Worm (Caenorhabditis elegans) whole organism, midembryonic: ENCODE results near the gene C25D7.16.

Source experiments
- T22C8.4 ChIP-seq: fragments of 200-800 bp; sonication (Bioruptor generic); IDR thresholded peaks from 2 replicates; pipeline ENCODE4 v1.3.6; 2022; ENCODE audit warnings: missing genetic modification characterization, missing compliant biosample characterization
- cog-1 ChIP-seq: sonication (generic microtip); optimal IDR thresholded peaks from 2 replicates; lab custom pipeline; 2016; ENCODE audit warnings: missing genetic modification characterization, missing compliant biosample characterization
- flt-1 ChIP-seq: fragments of 200-800 bp; sonication (Bioruptor generic); IDR thresholded peaks from 2 replicates; pipeline ENCODE4 v1.3.6; 2022; ENCODE audit warnings: missing genetic modification characterization, missing compliant biosample characterization
- klf-2 ChIP-seq: fragments of 200-800 bp; sonication (Bioruptor generic); conservative IDR thresholded peaks from 2 replicates; pipeline ENCODE4 v1.3.6; 2022; ENCODE audit warnings: missing genetic modification reagents, missing genetic modification characterization, missing compliant biosample characterization
- med-1 ChIP-seq: sonication (generic microtip); optimal IDR thresholded peaks from 2 replicates; lab custom pipeline; 2017; ENCODE audit warnings: missing genetic modification characterization, mild to moderate bottlenecking, missing compliant biosample characterization, antibody characterized with exemption, missing genetic modification reagents; ENCODE audit not compliant: insufficient read depth
- ref-1 ChIP-seq: fragments of 200-800 bp; sonication (Bioruptor generic); conservative IDR thresholded peaks from 2 replicates; pipeline ENCODE4 v1.3.6; 2022; ENCODE audit warnings: missing genetic modification reagents, missing genetic modification characterization, missing compliant biosample characterization
- tab-1 ChIP-seq: fragments of 200-800 bp; sonication (Bioruptor generic); IDR thresholded peaks from 2 replicates; pipeline ENCODE4 v1.3.6; 2022; ENCODE audit warnings: missing genetic modification characterization, missing compliant biosample characterization
- ztf-23 ChIP-seq: fragments of 200-800 bp; sonication (Bioruptor generic); IDR thresholded peaks from 2 replicates; pipeline ENCODE4 v1.3.6; 2022; ENCODE audit warnings: missing genetic modification reagents, missing genetic modification characterization, missing compliant biosample characterization
- ztf-29 ChIP-seq: fragments of 200-800 bp; sonication (Bioruptor generic); IDR thresholded peaks from 2 replicates; pipeline ENCODE4 v1.3.6; 2022; ENCODE audit warnings: missing genetic modification reagents, missing genetic modification characterization, missing compliant biosample characterization

Gene C25D7.16

DNA sequence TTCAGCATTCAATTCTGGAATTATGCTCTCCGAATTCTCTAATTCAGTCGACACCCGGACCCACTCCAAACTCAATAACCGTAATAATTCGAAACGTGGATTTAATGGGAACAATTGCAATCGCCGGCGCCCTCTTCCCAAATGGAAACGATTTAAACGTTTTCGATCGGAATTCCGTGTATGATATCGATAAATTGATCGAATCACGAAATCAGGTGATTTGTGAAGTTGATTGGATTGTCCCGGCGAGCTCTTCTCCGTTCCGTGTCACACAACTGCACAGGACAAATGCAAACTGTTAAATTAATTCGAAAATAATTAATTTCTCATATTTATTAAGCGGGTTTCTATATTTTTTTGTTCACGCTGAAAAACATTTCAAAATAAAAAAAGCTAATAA, at the start of gene C25D7.16:
TSS of gene C25D7.16 (plus strand) at position 301 of the 400 bp plus-strand sequence.
- TF ChIP-seq ztf-29 (GFP tag; lab: Robert Waterston, UW): no peak
- no peak for TF ChIP-seq T22C8.4
- TF ChIP-seq med-1: no peak
- TF ChIP-seq klf-2 (GFP tag; lab: Robert Waterston, UW): no peak
- TF ChIP-seq ref-1 (GFP tag; lab: Robert Waterston, UW): no peak
- no peak for TF ChIP-seq flt-1 (GFP tag; lab: Robert Waterston, UW)
- TF ChIP-seq cog-1 (tag; lab: Kevin White, UChicago): no peak
- TF ChIP-seq ztf-23 (GFP tag; lab: Robert Waterston, UW): no peak
- no peak for TF ChIP-seq tab-1 (GFP tag; lab: Robert Waterston, UW)

DNA sequence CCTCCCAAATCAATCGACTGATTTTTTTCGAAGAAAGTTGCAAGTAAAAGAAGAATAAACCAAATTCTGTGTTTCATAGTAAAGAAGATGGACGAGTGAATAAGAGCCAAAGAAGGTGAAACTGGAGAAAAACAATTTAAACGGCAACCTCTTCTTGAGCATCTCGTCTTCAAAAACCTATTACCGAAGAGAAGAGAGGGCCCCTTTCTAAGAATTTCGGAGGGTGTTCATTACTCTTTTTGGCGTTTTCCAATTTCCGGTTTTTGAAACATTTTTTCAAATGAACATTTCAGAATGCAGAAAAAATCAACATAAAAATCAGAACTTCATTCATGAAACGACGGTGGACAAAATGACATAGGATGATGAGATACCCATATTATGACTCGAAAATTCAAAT, 44.4 kb upstream of the C25D7.16 start, which contains the start of gene nmr-2:
TSS of gene nmr-2 (minus strand) at position 101 of the 400 bp plus-strand sequence.
- TF ChIP-seq ztf-23 (GFP tag; lab: Robert Waterston, UW) (no peak), flt-1 (GFP tag; lab: Robert Waterston, UW) (no peak), cog-1 (tag; lab: Kevin White, UChicago) (no peak), med-1 (no peak), T22C8.4 (no peak), tab-1 (GFP tag; lab: Robert Waterston, UW) (no peak), ztf-29 (GFP tag; lab: Robert Waterston, UW) (no peak), ref-1 (GFP tag; lab: Robert Waterston, UW) (no peak), klf-2 (GFP tag; lab: Robert Waterston, UW) (no peak)

ce11 chrV:15012542-15013301, 43.3 kb upstream of the C25D7.16 start:
- no peak for TF ChIP-seq tab-1 (GFP tag; lab: Robert Waterston, UW)
- no peak for TF ChIP-seq cog-1 (tag; lab: Kevin White, UChicago)
- no peak for TF ChIP-seq T22C8.4
- TF ChIP-seq ztf-29 (GFP tag; lab: Robert Waterston, UW): no peak
- TF ChIP-seq ztf-23 (GFP tag; lab: Robert Waterston, UW): no peak
- no peak for TF ChIP-seq med-1
- TF ChIP-seq flt-1 (GFP tag; lab: Robert Waterston, UW): no peak
- TF ChIP-seq ref-1 (GFP tag; lab: Robert Waterston, UW): no peak
- no peak for TF ChIP-seq klf-2 (GFP tag; lab: Robert Waterston, UW)

DNA sequence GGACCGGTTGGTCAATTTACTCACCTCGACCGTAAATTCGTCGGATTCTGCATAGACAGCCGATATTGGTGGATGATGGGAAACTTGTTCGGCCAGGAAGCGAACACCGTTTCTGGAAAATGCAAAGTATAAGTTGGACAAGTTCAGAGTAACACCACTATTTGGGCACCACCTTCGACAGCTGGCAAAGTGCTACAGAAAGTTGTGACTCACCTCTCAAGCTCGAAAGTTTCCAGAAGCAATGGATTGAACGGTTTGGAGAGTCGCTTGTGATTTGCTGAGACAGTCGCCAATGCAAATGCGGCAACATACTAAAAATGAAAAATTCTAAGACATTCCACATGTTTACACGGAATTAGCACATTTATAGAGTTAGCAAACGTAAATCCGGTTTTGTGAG, 42.6 kb upstream of the C25D7.16 start:
- TF ChIP-seq tab-1 (GFP tag; lab: Robert Waterston, UW): no peak

ce11 chrV:15014164-15014563, 41.8 kb upstream of the C25D7.16 start, which contains the start of gene obr-2:
TSS of gene obr-2 (minus strand) at chrV:15014264.
- no peak for TF ChIP-seq flt-1 (GFP tag; lab: Robert Waterston, UW)
- TF ChIP-seq ref-1 (GFP tag; lab: Robert Waterston, UW): no peak

DNA sequence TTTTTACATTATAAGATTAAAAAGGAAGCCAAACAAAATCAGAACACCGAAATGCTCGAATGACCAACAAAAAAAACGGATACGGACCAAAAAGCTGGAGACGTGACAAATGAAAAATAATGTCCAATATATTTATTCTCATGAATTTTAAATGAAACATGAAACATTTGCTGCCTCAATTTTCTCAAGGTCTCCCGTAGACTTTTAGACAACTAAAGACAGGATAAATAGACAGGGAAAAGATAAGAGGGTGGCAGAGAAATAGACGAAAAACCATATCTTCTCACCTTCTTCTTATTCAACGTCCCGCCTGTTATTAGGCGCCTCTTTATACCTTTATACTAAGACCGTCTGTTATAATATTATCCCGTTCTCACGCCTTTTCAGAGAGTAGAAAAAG, 40.2 kb upstream of the C25D7.16 start:
- no peak for TF ChIP-seq flt-1 (GFP tag; lab: Robert Waterston, UW)
- no peak for TF ChIP-seq med-1
- TF ChIP-seq cog-1 (tag; lab: Kevin White, UChicago): no peak
- no peak for TF ChIP-seq ztf-23 (GFP tag; lab: Robert Waterston, UW)

- TF ChIP-seq flt-1 (GFP tag; lab: Robert Waterston, UW) (no peak), T22C8.4 (no peak), med-1 (no peak), ref-1 (GFP tag; lab: Robert Waterston, UW) (no peak), klf-2 (GFP tag; lab: Robert Waterston, UW) (no peak), cog-1 (tag; lab: Kevin White, UChicago) (no peak), ztf-29 (GFP tag; lab: Robert Waterston, UW) (no peak), tab-1 (GFP tag; lab: Robert Waterston, UW) (no peak), ztf-23 (GFP tag; lab: Robert Waterston, UW) (no peak)
These were observed 39.1 kb upstream of the C25D7.16 start for ce11 chrV:15016795-15017429.

DNA sequence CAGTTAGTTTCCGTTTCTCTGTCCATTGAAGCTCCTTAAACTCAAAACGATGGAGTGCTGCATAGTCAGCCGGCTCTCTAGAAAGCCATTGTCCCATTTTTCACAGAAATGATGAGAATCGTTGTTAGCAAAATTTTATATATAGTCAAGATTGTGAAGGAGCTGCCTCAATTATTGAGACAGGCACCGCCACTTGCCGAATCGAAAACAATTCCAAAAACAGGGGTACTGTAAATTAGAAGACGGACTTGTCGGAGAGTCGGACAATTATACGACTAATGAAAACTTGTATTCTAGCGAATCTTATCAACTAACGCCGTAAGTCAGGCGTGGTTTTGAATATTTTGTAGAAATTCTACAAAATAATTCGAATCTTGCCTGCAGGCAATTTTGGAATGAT, 35.7 kb upstream of the C25D7.16 start, which contains the start of gene F14H8.2:
TSS of gene F14H8.2 (minus strand) at position 101 of the 400 bp plus-strand sequence.
- TF ChIP-seq cog-1 (tag; lab: Kevin White, UChicago) (no peak), ref-1 (GFP tag; lab: Robert Waterston, UW) (no peak), ztf-29 (GFP tag; lab: Robert Waterston, UW) (no peak), klf-2 (GFP tag; lab: Robert Waterston, UW) (no peak), med-1 (no peak), ztf-23 (GFP tag; lab: Robert Waterston, UW) (no peak), T22C8.4 (no peak), flt-1 (GFP tag; lab: Robert Waterston, UW) (no peak), tab-1 (GFP tag; lab: Robert Waterston, UW) (no peak)

DNA sequence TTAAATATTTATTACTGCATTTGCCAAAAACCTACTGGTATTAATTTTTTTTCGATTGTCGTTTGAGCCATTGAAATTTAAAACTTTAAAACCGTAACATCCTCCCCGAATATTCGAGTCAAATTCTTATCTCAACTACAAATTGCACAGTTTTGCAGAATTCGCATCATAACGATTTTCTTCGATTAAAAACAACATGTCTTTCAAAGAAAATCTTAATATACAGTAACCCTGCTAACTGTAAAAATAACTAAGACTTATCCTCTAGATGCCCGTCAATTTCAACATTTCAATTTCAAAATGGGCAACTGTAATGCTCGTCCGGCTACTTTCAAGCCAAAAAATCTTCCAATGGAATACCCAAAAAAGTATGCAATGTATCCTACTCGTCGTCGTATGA, 35.2 kb upstream of the C25D7.16 start, which contains the start of gene F14H8.5:
TSS of gene F14H8.5 (plus strand) at position 301 of the 400 bp plus-strand sequence.
- no peak for TF ChIP-seq ref-1 (GFP tag; lab: Robert Waterston, UW)
- TF ChIP-seq ztf-29 (GFP tag; lab: Robert Waterston, UW): no peak
- no peak for TF ChIP-seq T22C8.4
- TF ChIP-seq klf-2 (GFP tag; lab: Robert Waterston, UW): no peak
- TF ChIP-seq cog-1 (tag; lab: Kevin White, UChicago): no peak
- TF ChIP-seq tab-1 (GFP tag; lab: Robert Waterston, UW): no peak
- no peak for TF ChIP-seq flt-1 (GFP tag; lab: Robert Waterston, UW)
- no peak for TF ChIP-seq med-1
- no peak for TF ChIP-seq ztf-23 (GFP tag; lab: Robert Waterston, UW)
